Fruit fly (Drosophila melanogaster) Kc167 (cell line): Measurements from ENCODE around the gene to.

ENCODE experiments used
- Myc ChIP-seq: fragments of >200 bp; optimal IDR thresholded peaks from 2 replicates; lab custom pipeline; 2017; ENCODE audit warnings: missing external identifiers
- Sin3A ChIP-seq: fragments of >200 bp; optimal IDR thresholded peaks from 2 replicates; lab custom pipeline; 2018; ENCODE audit warnings: missing external identifiers
- h ChIP-seq: fragments of >200 bp; optimal IDR thresholded peaks from 3 replicates; lab custom pipeline; 2018; ENCODE audit warnings: missing external identifiers
- insv ChIP-seq: fragments of >200 bp; optimal IDR thresholded peaks from 3 replicates; lab custom pipeline; 2018; ENCODE audit warnings: missing external identifiers
- psq ChIP-seq: fragments of >200 bp; optimal IDR thresholded peaks from 2 replicates; lab custom pipeline; 2017; ENCODE audit warnings: missing external identifiers
- ttk ChIP-seq: sonication (Bioruptor generic); optimal IDR thresholded peaks from 2 replicates; lab custom pipeline; 2017; ENCODE audit warnings: missing external identifiers

- TF ChIP-seq psq (no peak), Sin3A (lab: Kevin White, UChicago) (no peak), h (no peak), insv (no peak), ttk (lab: Kevin White, UChicago) (no peak), Myc (lab: Kevin White, UChicago) (no peak)
Measured at dm6 chr3R:25273537-25273936, 33.6 kb downstream of the to start, which contains the start of gene CG11878.
